Worm (Caenorhabditis elegans) whole organism, L2 larva: ENCODE data around the gene atln-2.

Experiments
- ZK546.5 ChIP-seq: sonication (generic microtip); optimal IDR thresholded peaks from 2 replicates; lab custom pipeline; 2017; ENCODE audit warnings: missing biosample characterization, missing genetic modification characterization
- aly-2 ChIP-seq: fragments of 150-350 bp; optimal IDR thresholded peaks from 2 replicates; lab custom pipeline; 2014; ENCODE audit warnings: missing biosample characterization, missing genetic modification characterization
- blmp-1 ChIP-seq: sonication (generic microtip); optimal IDR thresholded peaks from 2 replicates; lab custom pipeline; 2017; ENCODE audit warnings: missing genetic modification characterization, mild to moderate bottlenecking, missing compliant biosample characterization, antibody characterized with exemption, moderate library complexity; ENCODE audit not compliant: insufficient read depth
- egl-27 ChIP-seq: sonication (generic microtip); optimal IDR thresholded peaks from 3 replicates; lab custom pipeline; 2017; ENCODE audit warnings: missing biosample characterization, missing genetic modification reagents, missing genetic modification characterization
- nhr-237 ChIP-seq: fragments of 150-350 bp; optimal IDR thresholded peaks from 2 replicates; lab custom pipeline; 2014; ENCODE audit warnings: missing biosample characterization, missing genetic modification characterization
- sma-9 ChIP-seq, 2 experiments: fragments of 150-350 bp in 1 of 2; sonication (generic microtip) in 1 of 2; optimal IDR thresholded peaks; 2 replicates each; lab custom pipeline; 2014 to 2016; ENCODE audit warnings: missing genetic modification characterization in 2 of 2, mild to moderate bottlenecking in 1 of 2, missing biosample characterization in 1 of 2, missing compliant biosample characterization in 1 of 2, missing genetic modification reagents in 1 of 2, moderate library complexity in 1 of 2
- zag-1 ChIP-seq: fragments of 150-350 bp; optimal IDR thresholded peaks from 2 replicates; lab custom pipeline; 2014; ENCODE audit warnings: missing biosample characterization, missing genetic modification characterization

- TF ChIP-seq egl-27 (tag; lab: Kevin White, UChicago) = no peak
- no peak for TF ChIP-seq nhr-237 (tag; lab: Kevin White, UChicago)
- no peak for TF ChIP-seq zag-1 (tag; lab: Kevin White, UChicago)
- TF ChIP-seq sma-9 (GFP tag; optimal IDR thresholded peaks at IDR 0.05; lab: Kevin White, UChicago) = no peak
- TF ChIP-seq sma-9 (tag; optimal IDR thresholded peaks at IDR 0.05; lab: Kevin White, UChicago) = no peak
- TF ChIP-seq blmp-1 = no peak
- no peak for TF ChIP-seq ZK546.5
- TF ChIP-seq aly-2 (tag; lab: Kevin White, UChicago) = no peak
Observed at ce11 chrIV:15028891-15029290, 47.5 kb downstream of the atln-2 start, which contains the start of gene Y41E3.8.
